Worm (Caenorhabditis elegans): ENCODE measurements around the gene M162.15.

The M162.15 gene

DNA sequence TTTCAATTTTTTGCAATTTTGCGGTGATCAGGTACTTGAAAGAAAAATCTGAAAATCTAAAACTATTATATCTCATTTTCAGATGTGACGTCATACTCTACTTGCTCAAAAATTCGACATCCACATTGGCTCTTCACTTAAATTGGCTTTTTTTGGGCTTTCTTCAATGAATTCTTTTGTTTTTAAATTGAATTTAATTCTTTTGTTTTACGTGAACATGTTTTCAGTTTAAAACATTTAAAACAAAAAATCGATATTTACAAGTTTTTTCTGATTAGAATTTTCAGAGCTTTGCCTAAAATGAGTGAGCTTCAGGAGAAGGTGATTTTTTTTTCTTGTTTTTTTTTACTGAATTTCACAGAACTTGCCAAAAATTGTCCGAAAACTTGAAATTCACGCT is 29.9 kb downstream of the M162.15 start, which contains the start of gene W04E12.3:
W04E12.3 (plus strand) TSS at position 301 of the 400 bp plus-strand sequence.
- no peak for TF ChIP-seq rbr-2 (tag; optimal IDR thresholded peaks at IDR 0.05)
- no peak for TF ChIP-seq aha-1 (tag)
- TF ChIP-seq D1046.2 (GFP tag; IDR thresholded peaks at IDR 0.05) = no peak
- no peak for TF ChIP-seq attf-4 (tag; optimal IDR thresholded peaks at IDR 0.05)
- no peak for TF ChIP-seq spr-3 (GFP tag; optimal IDR thresholded peaks at IDR 0.05)
- no peak for TF ChIP-seq mdt-29 (GFP tag; IDR thresholded peaks at IDR 0.05)

ce11 chrV:19741034-19741433 is 30.5 kb downstream of the M162.15 start, which contains the start of gene W04E12.2:
TSS of gene W04E12.2 (minus strand) at chrV:19741134.
- TF ChIP-seq R02D3.7 (tag; optimal IDR thresholded peaks at IDR 0.05) (no peak), lir-3 (tag; optimal IDR thresholded peaks at IDR 0.05) (no peak), cey-2 (tag; optimal IDR thresholded peaks at IDR 0.05; ENCODE audit: borderline replicate concordance, insufficient read depth) (no peak), nhr-42 (GFP tag; IDR thresholded peaks at IDR 0.05) (no peak), saeg-2 (GFP tag; IDR thresholded peaks at IDR 0.05) (no peak), sdz-12 (GFP tag; optimal IDR thresholded peaks at IDR 0.05) (no peak), F10B5.3 (tag; optimal IDR thresholded peaks at IDR 0.05) (no peak), pha-4 (GFP tag; IDR thresholded peaks at IDR 0.05) (no peak), pha-4 (tag; optimal IDR thresholded peaks at IDR 0.05) (no peak), pqm-1 (tag; optimal IDR thresholded peaks at IDR 0.05) (no peak), F49E8.2 (tag; optimal IDR thresholded peaks at IDR 0.05; ENCODE audit: borderline replicate concordance) (no peak), lin-29 (GFP tag; IDR thresholded peaks at IDR 0.05) (no peak), tra-1 (GFP tag; IDR thresholded peaks at IDR 0.05) (no peak), Y75B8A.6 (GFP tag; IDR thresholded peaks at IDR 0.05) (no peak), Y5F2A.4 (GFP tag; optimal IDR thresholded peaks at IDR 0.05) (no peak), jun-1 (tag; optimal IDR thresholded peaks at IDR 0.05) (no peak), gei-8 (GFP tag; optimal IDR thresholded peaks at IDR 0.05) (no peak), dmd-6 (GFP tag; IDR thresholded peaks at IDR 0.05) (no peak), Y105C5A.15 (GFP tag; IDR thresholded peaks at IDR 0.05) (no peak), D1046.2 (GFP tag; IDR thresholded peaks at IDR 0.05) (no peak)

- TF ChIP-seq zag-1 (tag; optimal IDR thresholded peaks at IDR 0.05) (no peak), ZK546.5 (tag; optimal IDR thresholded peaks at IDR 0.05) (no peak), Y5F2A.4 (GFP tag; optimal IDR thresholded peaks at IDR 0.05) (no peak), mxl-3 (GFP tag; optimal IDR thresholded peaks at IDR 0.05) (no peak), dmd-8 (GFP tag; IDR thresholded peaks at IDR 0.05) (no peak), Y75B8A.6 (GFP tag; IDR thresholded peaks at IDR 0.05) (no peak), mdl-1 (tag; optimal IDR thresholded peaks at IDR 0.05) (no peak), hif-1 (tag; optimal IDR thresholded peaks at IDR 0.05) (no peak), tra-1 (GFP tag; IDR thresholded peaks at IDR 0.05) (no peak), gei-8 (GFP tag; optimal IDR thresholded peaks at IDR 0.05) (no peak), zfp-3 (GFP tag; conservative IDR thresholded peaks at IDR 0.05) (no peak), zip-11 (GFP tag; IDR thresholded peaks at IDR 0.05) (no peak), lin-13 (GFP tag; optimal IDR thresholded peaks at IDR 0.05) (no peak), nhr-77 (tag; optimal IDR thresholded peaks at IDR 0.05) (no peak), mdt-29 (GFP tag; IDR thresholded peaks at IDR 0.05) (no peak), spr-3 (GFP tag; optimal IDR thresholded peaks at IDR 0.05) (no peak), ctbp-1 (GFP tag; IDR thresholded peaks at IDR 0.05) (no peak), hmg-1.1 (GFP tag; IDR thresholded peaks at IDR 0.05) (no peak), egl-27 (tag; optimal IDR thresholded peaks at IDR 0.05) (no peak), dpl-1 (GFP tag; optimal IDR thresholded peaks at IDR 0.05) (no peak)
Measured at ce11 chrV:19738117-19738516, 33.4 kb downstream of the M162.15 start, which contains the start of gene fbxa-131. TSS of gene fbxa-131 (plus strand) at chrV:19738417.
